Worm (Caenorhabditis elegans) whole organism, young adult: Measurements from ENCODE around the gene D1025.1.
A peak's percentile ranks its signal among the peaks of the same experiment; 100 is the strongest.

Experiments used
- B0261.1 ChIP-seq: sonication (generic microtip); optimal IDR thresholded peaks from 2 replicates; lab custom pipeline; 2016; ENCODE audit warnings: mild to moderate bottlenecking, missing genetic modification characterization, moderate library complexity, missing compliant biosample characterization
- F22D6.2 ChIP-seq: sonication (generic microtip); optimal IDR thresholded peaks from 2 replicates; lab custom pipeline; 2016; ENCODE audit warnings: mild to moderate bottlenecking, missing genetic modification characterization, missing compliant biosample characterization
- F52B5.7 ChIP-seq: sonication (generic microtip); optimal IDR thresholded peaks from 2 replicates; lab custom pipeline; 2016; ENCODE audit warnings: mild to moderate bottlenecking, missing genetic modification characterization, missing compliant biosample characterization
- Y56A3A.18 ChIP-seq: fragments of 200-800 bp; sonication (Bioruptor generic); IDR thresholded peaks from 2 replicates; pipeline ENCODE4 v1.3.6; 2022; ENCODE audit warnings: missing genetic modification reagents, missing genetic modification characterization, missing compliant biosample characterization
- Y95B8A.8 ChIP-seq: fragments of 200-800 bp; sonication (Bioruptor generic); IDR thresholded peaks from 2 replicates; pipeline ENCODE4 v1.3.6; 2022; ENCODE audit warnings: missing genetic modification reagents, missing genetic modification characterization, missing compliant biosample characterization
- akir-1 ChIP-seq: fragments of 200-800 bp; sonication (Bioruptor generic); optimal IDR thresholded peaks from 2 replicates; lab custom pipeline; 2018; ENCODE audit warnings: mild to moderate bottlenecking, missing genetic modification characterization, moderate library complexity, missing compliant biosample characterization
- aptf-2 ChIP-seq: fragments of 200-800 bp; sonication (Bioruptor generic); conservative IDR thresholded peaks from 2 replicates; pipeline ENCODE4 v1.3.6; 2022; ENCODE audit warnings: missing genetic modification reagents, missing genetic modification characterization, missing compliant biosample characterization
- atf-7 ChIP-seq: sonication (generic microtip); optimal IDR thresholded peaks from 2 replicates; lab custom pipeline; 2017; ENCODE audit warnings: mild to moderate bottlenecking, missing genetic modification characterization, missing compliant biosample characterization
- attf-6 ChIP-seq: fragments of 200-800 bp; sonication (Bioruptor generic); IDR thresholded peaks from 2 replicates; pipeline ENCODE4 v1.3.6; 2022; ENCODE audit warnings: missing genetic modification reagents, missing genetic modification characterization, missing compliant biosample characterization
- ccch-3 ChIP-seq: fragments of 200-800 bp; sonication (Bioruptor generic); optimal IDR thresholded peaks from 2 replicates; lab custom pipeline; 2018; ENCODE audit warnings: mild to moderate bottlenecking, missing genetic modification characterization, missing compliant biosample characterization
- cebp-2 ChIP-seq: fragments of 200-800 bp; sonication (Bioruptor generic); IDR thresholded peaks from 2 replicates; pipeline ENCODE4 v1.3.6; 2022; ENCODE audit warnings: missing genetic modification characterization, missing compliant biosample characterization
- ceh-100 ChIP-seq: fragments of 200-800 bp; sonication (Bioruptor generic); IDR thresholded peaks from 2 replicates; pipeline ENCODE4 v1.3.6; 2022; ENCODE audit warnings: missing genetic modification reagents, missing genetic modification characterization, missing compliant biosample characterization
- ceh-58 ChIP-seq: fragments of 200-800 bp; sonication (Bioruptor generic); IDR thresholded peaks from 2 replicates; pipeline ENCODE4 v1.3.6; 2022; ENCODE audit warnings: missing genetic modification characterization, missing compliant biosample characterization
- efl-1 ChIP-seq: fragments of 150-350 bp; optimal IDR thresholded peaks from 2 replicates; lab custom pipeline; 2014; ENCODE audit warnings: missing biosample characterization, missing genetic modification reagents, missing genetic modification characterization
- egl-18 ChIP-seq: fragments of 200-800 bp; sonication (Bioruptor generic); IDR thresholded peaks from 2 replicates; pipeline ENCODE4 v1.3.6; 2022; ENCODE audit warnings: missing genetic modification reagents, missing genetic modification characterization, missing compliant biosample characterization
- ekl-4 ChIP-seq: fragments of 200-800 bp; sonication (Bioruptor generic); IDR thresholded peaks from 2 replicates; pipeline ENCODE4 v1.3.6; 2022; ENCODE audit warnings: missing genetic modification reagents, missing genetic modification characterization, missing compliant biosample characterization
- hlh-12 ChIP-seq: sonication (generic microtip); optimal IDR thresholded peaks from 2 replicates; lab custom pipeline; 2016; ENCODE audit warnings: missing genetic modification characterization, missing compliant biosample characterization
- hrde-1 ChIP-seq: sonication (generic microtip); optimal IDR thresholded peaks from 2 replicates; lab custom pipeline; 2016; ENCODE audit warnings: missing genetic modification characterization, mild to moderate bottlenecking, missing compliant biosample characterization, moderate library complexity, missing genotype, missing genetic modification reagents, borderline replicate concordance
- let-526 ChIP-seq: fragments of 200-800 bp; sonication (Bioruptor generic); IDR thresholded peaks from 2 replicates; pipeline ENCODE4 v1.3.6; 2022; ENCODE audit warnings: missing genetic modification reagents, missing genetic modification characterization, missing compliant biosample characterization
- madf-10 ChIP-seq: sonication (generic microtip); optimal IDR thresholded peaks from 2 replicates; lab custom pipeline; 2016; ENCODE audit warnings: mild to moderate bottlenecking, missing genetic modification characterization, missing compliant biosample characterization
- madf-3 ChIP-seq: fragments of 200-800 bp; sonication (Bioruptor generic); IDR thresholded peaks from 2 replicates; pipeline ENCODE4 v1.3.6; 2022; ENCODE audit warnings: missing genetic modification reagents, missing genetic modification characterization, missing compliant biosample characterization
- mel-28 ChIP-seq: sonication (generic microtip); optimal IDR thresholded peaks from 2 replicates; lab custom pipeline; 2016; ENCODE audit warnings: borderline replicate concordance, mild to moderate bottlenecking, missing genetic modification characterization, missing compliant biosample characterization
- mxl-1 ChIP-seq: sonication (generic microtip); optimal IDR thresholded peaks from 2 replicates; lab custom pipeline; 2016; ENCODE audit warnings: missing genetic modification characterization, missing compliant biosample characterization
- nfya-2 ChIP-seq: fragments of 200-800 bp; sonication (Bioruptor generic); IDR thresholded peaks from 2 replicates; pipeline ENCODE4 v1.3.6; 2022; ENCODE audit warnings: missing genetic modification reagents, missing genetic modification characterization, missing compliant biosample characterization
- nhr-120 ChIP-seq: fragments of 200-800 bp; sonication (Bioruptor generic); IDR thresholded peaks from 2 replicates; pipeline ENCODE4 v1.3.6; 2022; ENCODE audit warnings: missing genetic modification characterization, missing compliant biosample characterization
- nhr-80 ChIP-seq: sonication (generic microtip); optimal IDR thresholded peaks from 2 replicates; lab custom pipeline; 2016; ENCODE audit warnings: missing genetic modification characterization, missing compliant biosample characterization
- pha-4 ChIP-seq: fragments of 150-350 bp; sonication (generic microtip); optimal IDR thresholded peaks from 2 replicates; lab custom pipeline; 2014; ENCODE audit warnings: missing biosample characterization, missing genetic modification reagents, missing genetic modification characterization
- rec-8 ChIP-seq, 2 experiments: sonication (generic microtip); optimal IDR thresholded peaks; 2 replicates each; lab custom pipeline; 2016; ENCODE audit warnings: mild to moderate bottlenecking in 2 of 2, missing genetic modification characterization in 2 of 2, missing genetic modification reagents in 2 of 2, missing genotype in 2 of 2, missing biosample characterization in 1 of 2, missing compliant biosample characterization in 1 of 2, moderate library complexity in 1 of 2
- sdz-38 ChIP-seq: sonication (generic microtip); optimal IDR thresholded peaks from 2 replicates; lab custom pipeline; 2016; ENCODE audit warnings: missing genotype, missing genetic modification characterization, missing compliant biosample characterization
- snpc-1.3 ChIP-seq: sonication (generic microtip); optimal IDR thresholded peaks from 2 replicates; lab custom pipeline; 2017; ENCODE audit warnings: missing genetic modification characterization, mild to moderate bottlenecking, missing compliant biosample characterization, antibody characterized with exemption, moderate library complexity, missing genotype, missing genetic modification reagents; ENCODE audit not compliant: insufficient read depth
- snpc-3.4 ChIP-seq: sonication (generic microtip); optimal IDR thresholded peaks from 2 replicates; lab custom pipeline; 2017; ENCODE audit warnings: missing genetic modification characterization, mild to moderate bottlenecking, missing compliant biosample characterization, antibody characterized with exemption, moderate library complexity, missing genotype, missing genetic modification reagents
- snpc-4 ChIP-seq, 5 experiments: fragments of 150-350 bp in 1 of 5; sonication (generic microtip) in 4 of 5; optimal IDR thresholded peaks; 2 replicates each; lab custom pipeline; 2014 to 2018; ENCODE audit warnings: missing genetic modification characterization in 5 of 5, missing biosample characterization in 3 of 5, antibody characterized with exemption in 2 of 5, mild to moderate bottlenecking in 2 of 5, missing compliant biosample characterization in 2 of 5, missing genotype in 2 of 5, moderate library complexity in 2 of 5, missing genetic modification reagents in 1 of 5
- tbp1 ChIP-seq: fragments of 200-800 bp; sonication (Bioruptor generic); optimal IDR thresholded peaks from 2 replicates; lab custom pipeline; 2018; ENCODE audit warnings: mild to moderate bottlenecking, missing genetic modification characterization, missing compliant biosample characterization
- tbx-9 ChIP-seq: sonication (generic microtip); optimal IDR thresholded peaks from 2 replicates; lab custom pipeline; 2016; ENCODE audit warnings: borderline replicate concordance, missing genetic modification characterization, inconsistent platforms, missing compliant biosample characterization
- zfh-2 ChIP-seq: fragments of 200-800 bp; sonication (Bioruptor generic); conservative IDR thresholded peaks from 2 replicates; pipeline ENCODE4 v1.3.6; 2022; ENCODE audit warnings: missing genetic modification reagents, missing genetic modification characterization, missing compliant biosample characterization
- ztf-6 ChIP-seq: fragments of 200-800 bp; sonication (Bioruptor generic); IDR thresholded peaks from 2 replicates; pipeline ENCODE4 v1.3.6; 2022; ENCODE audit warnings: missing genetic modification reagents, missing genetic modification characterization, missing compliant biosample characterization

Gene D1025.1

ce11 chrX:14513462-14513861 is 7.1 kb upstream of the D1025.1 start:
- TF ChIP-seq atf-7 (tag; lab: Kevin White, UChicago), result no peak
- no peak for TF ChIP-seq ztf-6
- no peak for TF ChIP-seq nhr-80
- no peak for TF ChIP-seq aptf-2 (GFP tag; lab: Robert Waterston, UW)
- TF ChIP-seq rec-8 (tag; optimal IDR thresholded peaks at IDR 0.05; lab: Kevin White, UChicago), result no peak
- TF ChIP-seq ceh-100 (GFP tag; lab: Robert Waterston, UW), result no peak
- TF ChIP-seq B0261.1 (tag; lab: Kevin White, UChicago), result no peak
- TF ChIP-seq snpc-1.3 (tag; lab: Kevin White, UChicago), result no peak
- TF ChIP-seq ccch-3, result no peak
- TF ChIP-seq let-526 (GFP tag; lab: Robert Waterston, UW), result no peak
- TF ChIP-seq mel-28 (tag; lab: Kevin White, UChicago), result no peak
- TF ChIP-seq sdz-38 (tag; lab: Kevin White, UChicago), result no peak
- no peak for TF ChIP-seq cebp-2
- no peak for TF ChIP-seq F52B5.7
- no peak for TF ChIP-seq madf-3 (GFP tag; lab: Robert Waterston, UW)
- no peak for TF ChIP-seq attf-6 (GFP tag; lab: Robert Waterston, UW)
- TF ChIP-seq mxl-1, result no peak

- TF ChIP-seq nhr-80 (peak; percentile 66), tbx-9 (tag; lab: Kevin White, UChicago) (no peak)
Observed at ce11 chrX:14515028-14515427, 5.5 kb upstream of the D1025.1 start, which contains the start of gene gcsh-1. Gene gcsh-1, minus strand, starts transcription at chrX:14515073.

- peak; percentile 20 for TF ChIP-seq nhr-80
- TF ChIP-seq nhr-120 (GFP tag; lab: Robert Waterston, UW), result no peak
- no peak for TF ChIP-seq ceh-58
Observed at ce11 chrX:14516560-14516959, 4.0 kb upstream of the D1025.1 start, which contains the start of gene D1025.10. Gene D1025.10, plus strand, starts transcription at chrX:14516860.

- no peak for TF ChIP-seq snpc-4 (GFP tag; optimal IDR thresholded peaks at IDR 0.05; lab: Kevin White, UChicago)
- peak in 2 of 4 experiments; percentile 41 to 66 for TF ChIP-seq snpc-4 (tag; optimal IDR thresholded peaks at IDR 0.05; lab: Kevin White, UChicago)
- peak; percentile 60; the same call in 1 of the 2 replicates for TF ChIP-seq zfh-2 (GFP tag; lab: Robert Waterston, UW)
- TF ChIP-seq Y56A3A.18 (GFP tag; lab: Robert Waterston, UW), result no peak
- TF ChIP-seq ekl-4, result no peak
- TF ChIP-seq pha-4 (tag; lab: Kevin White, UChicago), result no peak
Observed at ce11 chrX:14517842-14518241, 2.7 kb upstream of the D1025.1 start.

- TF ChIP-seq madf-10 (tag; lab: Kevin White, UChicago), result no peak
- TF ChIP-seq snpc-3.4 (tag; lab: Kevin White, UChicago), result no peak
- no peak for TF ChIP-seq Y95B8A.8 (GFP tag; lab: Robert Waterston, UW)
- no peak for TF ChIP-seq cebp-2
- no peak for TF ChIP-seq F22D6.2 (tag; lab: Kevin White, UChicago)
- TF ChIP-seq hrde-1 (tag; lab: Kevin White, UChicago), result no peak
- TF ChIP-seq egl-18 (GFP tag; lab: Robert Waterston, UW), result no peak
- TF ChIP-seq hlh-12, result no peak
- TF ChIP-seq nfya-2 (GFP tag; lab: Robert Waterston, UW), result no peak
- TF ChIP-seq efl-1 (GFP tag; lab: Kevin White, UChicago), result no peak
- no peak for TF ChIP-seq tbp1 (GFP tag; lab: Kevin White, UChicago)
- no peak for TF ChIP-seq mel-28 (tag; lab: Kevin White, UChicago)
- TF ChIP-seq akir-1 (GFP tag; lab: Kevin White, UChicago), result no peak
Observed at ce11 chrX:14523275-14523674, 2.7 kb downstream of the D1025.1 start, which contains the start of gene nspc-16. Gene nspc-16, plus strand, starts transcription at chrX:14523575.
